Worm (Caenorhabditis elegans) whole organism, L1 larva: ENCODE measurements around the gene fmo-2.

Experiments
- F16B12.6 ChIP-seq: fragments of 150-350 bp; optimal IDR thresholded peaks from 2 replicates; lab custom pipeline; 2014; ENCODE audit warnings: missing biosample characterization, missing genetic modification characterization
- alr-1 ChIP-seq: fragments of 200-800 bp; sonication (Bioruptor generic); optimal IDR thresholded peaks from 2 replicates; lab custom pipeline; 2018; ENCODE audit warnings: borderline replicate concordance, mild to moderate bottlenecking, missing genetic modification characterization, missing compliant biosample characterization
- aly-2 ChIP-seq: fragments of 150-350 bp; optimal IDR thresholded peaks from 2 replicates; lab custom pipeline; 2014; ENCODE audit warnings: missing biosample characterization, missing genetic modification characterization
- ama-1 ChIP-seq: fragments of 150-350 bp; optimal IDR thresholded peaks from 2 replicates; lab custom pipeline; 2014
- blmp-1 ChIP-seq: fragments of 150-350 bp; optimal IDR thresholded peaks from 2 replicates; lab custom pipeline; 2014; ENCODE audit warnings: missing biosample characterization, missing genetic modification characterization
- ceh-63 ChIP-seq: fragments of 200-800 bp; sonication (Bioruptor generic); optimal IDR thresholded peaks from 2 replicates; lab custom pipeline; 2018; ENCODE audit warnings: mild to moderate bottlenecking, missing genetic modification characterization, missing compliant biosample characterization
- ceh-8 ChIP-seq: fragments of 200-800 bp; sonication (Bioruptor generic); optimal IDR thresholded peaks from 2 replicates; lab custom pipeline; 2018; ENCODE audit warnings: mild to moderate bottlenecking, missing genetic modification characterization, moderate library complexity, missing compliant biosample characterization
- ceh-90 ChIP-seq: sonication (generic microtip); optimal IDR thresholded peaks from 2 replicates; lab custom pipeline; 2016; ENCODE audit warnings: missing genetic modification characterization, missing compliant biosample characterization
- dpl-1 ChIP-seq, 3 experiments: fragments of 150-350 bp in 2 of 3; sonication (generic microtip) in 1 of 3; optimal IDR thresholded peaks; 2 replicates each; lab custom pipeline; 2014 to 2017; ENCODE audit warnings: missing biosample characterization in 3 of 3, missing genetic modification characterization in 3 of 3, missing genetic modification reagents in 3 of 3
- efl-1 ChIP-seq, 4 experiments: fragments of 150-350 bp; optimal IDR thresholded peaks in 3 of 4; peaks in 1 of 4; 1 replicate in 1 of 4; 2 replicates in 3 of 4; lab custom pipeline; 2014; ENCODE audit warnings: missing biosample characterization in 2 of 4, missing genetic modification characterization in 2 of 4, missing genetic modification reagents in 2 of 4
- efl-3 ChIP-seq: fragments of 200-800 bp; sonication (Bioruptor generic); optimal IDR thresholded peaks from 2 replicates; lab custom pipeline; 2018; ENCODE audit warnings: mild to moderate bottlenecking, missing genetic modification characterization, missing compliant biosample characterization
- egl-13 ChIP-seq: sonication (generic microtip); optimal IDR thresholded peaks from 2 replicates; lab custom pipeline; 2016; ENCODE audit warnings: missing genotype, missing genetic modification reagents, missing genetic modification characterization, missing compliant biosample characterization
- elt-2 ChIP-seq: sonication (generic microtip); optimal IDR thresholded peaks from 2 replicates; lab custom pipeline; 2016; ENCODE audit warnings: missing genetic modification characterization, mild to moderate bottlenecking, inconsistent platforms, missing compliant biosample characterization, missing genetic modification reagents
- elt-3 ChIP-seq, 6 experiments: fragments of 150-350 bp in 1 of 6; sonication (generic microtip); optimal IDR thresholded peaks; 2 replicates each; lab custom pipeline; 2017 to 2018; ENCODE audit warnings: missing biosample characterization in 6 of 6, missing genetic modification characterization in 6 of 6, inconsistent platforms in 1 of 6
- ets-5 ChIP-seq: fragments of 200-800 bp; sonication (Bioruptor generic); IDR thresholded peaks from 2 replicates; pipeline ENCODE4 v1.3.6; 2022; ENCODE audit warnings: missing genetic modification characterization, missing compliant biosample characterization
- fkh-4 ChIP-seq: sonication (generic microtip); optimal IDR thresholded peaks from 2 replicates; lab custom pipeline; 2016; ENCODE audit warnings: missing compliant biosample characterization, missing genetic modification characterization, borderline replicate concordance
- fkh-8 ChIP-seq: sonication (generic microtip); optimal IDR thresholded peaks from 2 replicates; lab custom pipeline; 2016; ENCODE audit warnings: mild to moderate bottlenecking, missing genetic modification characterization, missing compliant biosample characterization
- hlh-4 ChIP-seq: sonication (generic microtip); optimal IDR thresholded peaks from 2 replicates; lab custom pipeline; 2016; ENCODE audit warnings: mild to moderate bottlenecking, missing genetic modification characterization, missing compliant biosample characterization
- hpl-2 ChIP-seq: fragments of 150-350 bp; optimal IDR thresholded peaks from 2 replicates; lab custom pipeline; 2014; ENCODE audit warnings: missing biosample characterization, missing genetic modification reagents, missing genetic modification characterization
- isw-1 ChIP-seq: fragments of 200-800 bp; sonication (Bioruptor generic); IDR thresholded peaks from 2 replicates; pipeline ENCODE4 v1.3.6; 2022; ENCODE audit warnings: missing genetic modification characterization, missing compliant biosample characterization
- jun-1 ChIP-seq: fragments of 150-350 bp; optimal IDR thresholded peaks from 2 replicates; lab custom pipeline; 2014; ENCODE audit warnings: missing biosample characterization, missing genetic modification reagents, missing genetic modification characterization
- lin-13 ChIP-seq: fragments of 150-350 bp; optimal IDR thresholded peaks from 2 replicates; lab custom pipeline; 2014; ENCODE audit warnings: missing biosample characterization, missing genetic modification reagents, missing genetic modification characterization
- lin-14 ChIP-seq: fragments of 200-800 bp; sonication (Bioruptor generic); optimal IDR thresholded peaks from 2 replicates; lab custom pipeline; 2018; ENCODE audit warnings: mild to moderate bottlenecking, missing genetic modification characterization, moderate library complexity, missing compliant biosample characterization
- lin-15B ChIP-seq: fragments of 150-350 bp; sonication (generic microtip); optimal IDR thresholded peaks from 3 replicates; lab custom pipeline; 2014; ENCODE audit warnings: missing biosample characterization, missing genetic modification characterization
- lin-35 ChIP-seq, 2 experiments: fragments of 150-350 bp; optimal IDR thresholded peaks; 2 replicates each; lab custom pipeline; 2014; ENCODE audit warnings: missing biosample characterization in 2 of 2, missing genetic modification characterization in 2 of 2, missing genetic modification reagents in 2 of 2
- lin-39 ChIP-seq: fragments of 150-350 bp; optimal IDR thresholded peaks from 2 replicates; lab custom pipeline; 2014; ENCODE audit warnings: missing biosample characterization, missing genetic modification reagents, missing genetic modification characterization
- lir-3 ChIP-seq: sonication (generic microtip); optimal IDR thresholded peaks from 2 replicates; lab custom pipeline; 2016; ENCODE audit warnings: mild to moderate bottlenecking, missing genetic modification characterization, moderate library complexity, missing compliant biosample characterization; ENCODE audit not compliant: poor library complexity
- lsy-2 ChIP-seq, 2 experiments: fragments of 150-350 bp; optimal IDR thresholded peaks; 2 replicates each; lab custom pipeline; 2014; ENCODE audit warnings: missing biosample characterization in 2 of 2, missing genetic modification characterization in 2 of 2
- mep-1 ChIP-seq: fragments of 150-350 bp; optimal IDR thresholded peaks from 2 replicates; lab custom pipeline; 2014; ENCODE audit warnings: missing biosample characterization, missing genetic modification characterization
- nhr-12 ChIP-seq: sonication (generic microtip); optimal IDR thresholded peaks from 2 replicates; lab custom pipeline; 2017; ENCODE audit warnings: missing biosample characterization, missing genetic modification characterization
- nhr-20 ChIP-seq: sonication (generic microtip); optimal IDR thresholded peaks from 2 replicates; lab custom pipeline; 2016; ENCODE audit warnings: mild to moderate bottlenecking, missing genetic modification characterization, missing compliant biosample characterization
- nhr-237 ChIP-seq: fragments of 150-350 bp; optimal IDR thresholded peaks from 2 replicates; lab custom pipeline; 2014; ENCODE audit warnings: missing biosample characterization, missing genetic modification characterization
- nhr-71 ChIP-seq: sonication (generic microtip); optimal IDR thresholded peaks from 2 replicates; lab custom pipeline; 2016; ENCODE audit warnings: mild to moderate bottlenecking, missing genetic modification characterization, moderate library complexity, missing compliant biosample characterization
- nhr-76 ChIP-seq: sonication (generic microtip); optimal IDR thresholded peaks from 2 replicates; lab custom pipeline; 2017; ENCODE audit warnings: missing biosample characterization, missing genetic modification characterization
- nhr-90 ChIP-seq: sonication (generic microtip); optimal IDR thresholded peaks from 2 replicates; lab custom pipeline; 2016; ENCODE audit warnings: mild to moderate bottlenecking, missing genetic modification characterization, missing compliant biosample characterization; ENCODE audit not compliant: poor library complexity
- pqm-1 ChIP-seq: sonication (generic microtip); optimal IDR thresholded peaks from 3 replicates; lab custom pipeline; 2017; ENCODE audit warnings: missing biosample characterization, missing genetic modification characterization
- skn-1 ChIP-seq: fragments of 150-350 bp; optimal IDR thresholded peaks from 2 replicates; lab custom pipeline; 2014; ENCODE audit warnings: missing biosample characterization, missing genetic modification characterization
- snpc-4 ChIP-seq: fragments of 150-350 bp; optimal IDR thresholded peaks from 2 replicates; lab custom pipeline; 2014; ENCODE audit warnings: missing biosample characterization, missing genetic modification characterization
- snu-23 ChIP-seq: sonication (generic microtip); optimal IDR thresholded peaks from 2 replicates; lab custom pipeline; 2016; ENCODE audit warnings: missing genetic modification characterization, missing compliant biosample characterization
- sox-4 ChIP-seq: sonication (generic microtip); optimal IDR thresholded peaks from 2 replicates; lab custom pipeline; 2016; ENCODE audit warnings: missing genetic modification characterization, missing compliant biosample characterization
- sup-37 ChIP-seq: fragments of 200-800 bp; sonication (Bioruptor generic); optimal IDR thresholded peaks from 2 replicates; lab custom pipeline; 2018; ENCODE audit warnings: mild to moderate bottlenecking, missing genetic modification characterization, missing compliant biosample characterization
- swsn-7 ChIP-seq: sonication (generic microtip); optimal IDR thresholded peaks from 2 replicates; lab custom pipeline; 2016; ENCODE audit warnings: missing genetic modification characterization, missing compliant biosample characterization
- unc-30 ChIP-seq: sonication (generic microtip); optimal IDR thresholded peaks from 2 replicates; lab custom pipeline; 2017; ENCODE audit warnings: missing biosample characterization, missing genetic modification characterization
- vab-15 ChIP-seq: sonication (generic microtip); optimal IDR thresholded peaks from 2 replicates; lab custom pipeline; 2017; ENCODE audit warnings: missing genotype, mild to moderate bottlenecking, missing genetic modification characterization, missing compliant biosample characterization
- xbp-1 ChIP-seq: sonication (generic microtip); optimal IDR thresholded peaks from 2 replicates; lab custom pipeline; 2016; ENCODE audit warnings: missing genetic modification characterization, missing compliant biosample characterization
- zip-4 ChIP-seq: fragments of 200-800 bp; sonication (Bioruptor generic); optimal IDR thresholded peaks from 2 replicates; lab custom pipeline; 2018; ENCODE audit warnings: mild to moderate bottlenecking, missing genetic modification characterization, moderate library complexity, missing compliant biosample characterization
- ztf-11 ChIP-seq, 2 experiments: sonication (generic microtip); optimal IDR thresholded peaks; 2 replicates each; lab custom pipeline; 2016 to 2017; ENCODE audit warnings: missing genetic modification characterization in 2 of 2, missing biosample characterization in 1 of 2, missing compliant biosample characterization in 1 of 2
- ztf-4 ChIP-seq: fragments of 150-350 bp; optimal IDR thresholded peaks from 2 replicates; lab custom pipeline; 2014; ENCODE audit warnings: missing biosample characterization, missing genetic modification characterization

fmo-2 gene

DNA sequence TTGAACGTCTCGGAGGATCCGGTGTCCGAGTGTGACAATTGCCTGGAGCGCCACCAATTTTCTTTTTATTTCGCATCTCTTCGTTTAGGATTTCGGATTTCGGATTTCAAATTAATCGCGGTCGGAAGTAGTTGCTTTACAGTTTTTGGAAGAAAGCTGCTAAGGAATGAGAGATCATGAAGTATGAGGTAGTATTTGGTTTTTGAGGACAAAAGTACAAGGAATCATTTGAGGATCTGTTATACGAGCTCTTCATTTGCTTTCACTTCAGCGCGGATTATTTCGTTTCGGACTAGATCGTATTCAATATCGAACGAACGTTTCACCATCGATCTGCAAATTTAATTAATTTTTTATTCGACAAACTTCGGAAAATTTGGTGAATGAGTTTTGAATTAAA is 17.3 kb downstream of the fmo-2 start, which contains the start of gene R102.11:
Gene R102.11 (minus strand): TSS at position 101 of the 400 bp plus-strand sequence.
- no peak for TF ChIP-seq elt-3 (tag; optimal IDR thresholded peaks at IDR 0.05; lab: Kevin White, UChicago)
- TF ChIP-seq dpl-1 (GFP tag; optimal IDR thresholded peaks at IDR 0.05; lab: Kevin White, UChicago): no peak
- TF ChIP-seq sup-37 (GFP tag; lab: Kevin White, UChicago): no peak
- no peak for TF ChIP-seq blmp-1 (tag; lab: Kevin White, UChicago)
- no peak for TF ChIP-seq nhr-237 (tag; lab: Kevin White, UChicago)
- no peak for TF ChIP-seq lir-3 (tag; lab: Kevin White, UChicago)
- TF ChIP-seq alr-1 (tag; lab: Kevin White, UChicago): no peak
- TF ChIP-seq, all 84 proteins: peak for 0

DNA sequence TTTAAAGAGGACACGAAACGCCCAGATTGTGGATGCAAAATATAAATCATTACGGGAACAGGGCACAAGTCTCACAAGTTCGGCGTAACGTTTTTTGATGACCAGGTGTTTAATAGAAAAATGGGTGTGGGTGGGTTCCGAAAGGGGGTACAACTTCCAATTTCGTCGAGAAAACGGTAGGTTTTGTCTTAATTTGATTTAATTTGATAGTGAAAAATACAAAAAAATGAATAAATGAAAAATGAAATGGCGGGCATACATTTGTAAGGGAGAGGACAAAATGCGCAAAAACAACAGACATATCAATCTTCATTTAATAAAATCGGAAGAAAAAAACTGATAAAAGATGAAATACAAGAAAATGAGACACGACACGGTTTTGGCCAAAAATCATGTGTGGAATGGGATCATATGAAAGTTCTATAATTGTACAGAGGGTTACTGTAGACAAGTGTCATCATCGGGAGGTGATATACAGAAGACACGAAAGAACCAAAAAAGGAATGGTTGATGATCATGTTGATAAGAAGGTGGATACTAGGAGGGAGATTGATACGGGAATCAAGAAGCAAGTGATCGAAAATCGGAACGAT is 19.6 kb downstream of the fmo-2 start:
- TF ChIP-seq snpc-4 (tag; lab: Kevin White, UChicago): no peak
- TF ChIP-seq hlh-4 (tag; lab: Kevin White, UChicago): no peak
- no peak for TF ChIP-seq fkh-8 (tag; lab: Kevin White, UChicago)
- no peak for TF ChIP-seq efl-3 (GFP tag; lab: Kevin White, UChicago)
- TF ChIP-seq skn-1: no peak
- TF ChIP-seq ets-5: no peak
- TF ChIP-seq egl-13: no peak
- TF ChIP-seq efl-1 (optimal IDR thresholded peaks at IDR 0.05; lab: Kevin White, UChicago): no peak
- TF ChIP-seq efl-1 (GFP tag; optimal IDR thresholded peaks at IDR 0.05 in 1 of 2; lab: Kevin White, UChicago): peak in 1 of 2 experiments; percentile 51
- TF ChIP-seq F16B12.6 (tag; lab: Kevin White, UChicago): no peak
- TF ChIP-seq pqm-1 (tag; lab: Kevin White, UChicago): no peak
- TF ChIP-seq snu-23: peak; percentile 37
- no peak for TF ChIP-seq swsn-7
- TF ChIP-seq vab-15: no peak
- TF ChIP-seq ztf-4 (tag; lab: Kevin White, UChicago): no peak
- TF ChIP-seq lin-35 (GFP tag; optimal IDR thresholded peaks at IDR 0.05; lab: Kevin White, UChicago): peak in 1 of 2 experiments; percentile 53
- no peak for TF ChIP-seq lin-39
- no peak for TF ChIP-seq unc-30
- TF ChIP-seq lin-14 (GFP tag; lab: Kevin White, UChicago): peak; percentile 55
- no peak for TF ChIP-seq nhr-12 (tag; lab: Kevin White, UChicago)
- TF ChIP-seq mep-1 (tag; lab: Kevin White, UChicago): no peak
- no peak for TF ChIP-seq dpl-1 (GFP tag; optimal IDR thresholded peaks at IDR 0.05; lab: Kevin White, UChicago)
- TF ChIP-seq aly-2: no peak
- TF ChIP-seq ceh-90 (tag; lab: Kevin White, UChicago): no peak
- no peak for TF ChIP-seq alr-1 (tag; lab: Kevin White, UChicago)
- TF ChIP-seq ceh-63 (GFP tag; lab: Kevin White, UChicago): no peak
- peak; percentile 61 for TF ChIP-seq blmp-1 (tag; lab: Kevin White, UChicago)
- TF ChIP-seq lin-13: no peak
- no peak for TF ChIP-seq xbp-1 (tag; lab: Kevin White, UChicago)
- no peak for TF ChIP-seq zip-4 (GFP tag; lab: Kevin White, UChicago)
- TF ChIP-seq lin-15B (tag; lab: Kevin White, UChicago): no peak
- no peak for TF ChIP-seq sup-37 (GFP tag; lab: Kevin White, UChicago)
- no peak for TF ChIP-seq elt-2 (tag; lab: Kevin White, UChicago)
- no peak for TF ChIP-seq ztf-11 (tag; optimal IDR thresholded peaks at IDR 0.05; lab: Kevin White, UChicago)
- peak; percentile 58 for TF ChIP-seq nhr-20
- no peak for TF ChIP-seq jun-1 (tag; lab: Kevin White, UChicago)
- no peak for TF ChIP-seq lir-3 (tag; lab: Kevin White, UChicago)
- peak in 1 of 2 experiments; percentile 67 for TF ChIP-seq lsy-2 (tag; optimal IDR thresholded peaks at IDR 0.05; lab: Kevin White, UChicago)
- TF ChIP-seq fkh-4 (tag; lab: Kevin White, UChicago): no peak
- TF ChIP-seq isw-1 (GFP tag; lab: Robert Waterston, UW): no peak
- TF ChIP-seq elt-3 (tag; optimal IDR thresholded peaks at IDR 0.05; lab: Kevin White, UChicago): peak in 2 of 6 experiments; percentile 45 to 78
- TF ChIP-seq ama-1 (lab: Kevin White, UChicago): no peak
- peak; percentile 54 for TF ChIP-seq nhr-71 (tag; lab: Kevin White, UChicago)
- no peak for TF ChIP-seq sox-4
- no peak for TF ChIP-seq hpl-2 (GFP tag; lab: Kevin White, UChicago)
- no peak for TF ChIP-seq nhr-76 (tag; lab: Kevin White, UChicago)
- no peak for TF ChIP-seq ceh-8 (GFP tag; lab: Kevin White, UChicago)
- peak; percentile 21 for TF ChIP-seq nhr-90 (tag; lab: Kevin White, UChicago)
